Fruit fly (Drosophila melanogaster) whole organism, embryonic: ENCODE results near the gene TotM.

Experiments
- Aef1 ChIP-seq: fragments of 200-800 bp; sonication (Bioruptor generic); IDR thresholded peaks from 3 replicates; pipeline ENCODE4 v1.3.6; 2022; ENCODE audit warnings: missing biosample characterization, missing genetic modification characterization
- Asciz ChIP-seq: fragments of 200-800 bp; sonication (Bioruptor generic); optimal IDR thresholded peaks from 2 replicates; lab custom pipeline; 2017; ENCODE audit warnings: missing biosample characterization, mild to moderate bottlenecking, missing genetic modification characterization, missing genetic modification reagents
- Atf3 ChIP-seq: fragments of 200-800 bp; sonication (Bioruptor generic); optimal IDR thresholded peaks from 3 replicates; lab custom pipeline; 2016; ENCODE audit warnings: missing biosample characterization, missing genetic modification characterization
- Bteb2 ChIP-seq: fragments of 200-800 bp; sonication (Bioruptor generic); optimal IDR thresholded peaks from 2 replicates; lab custom pipeline; 2016; ENCODE audit warnings: missing biosample characterization, missing genetic modification characterization
- CG10274 ChIP-seq: fragments of 200-800 bp; sonication (Bioruptor generic); optimal IDR thresholded peaks from 3 replicates; lab custom pipeline; 2017; ENCODE audit warnings: missing biosample characterization, mild to moderate bottlenecking, missing genetic modification characterization
- CG10321 ChIP-seq: fragments of 200-800 bp; sonication (Bioruptor generic); IDR thresholded peaks from 2 replicates; pipeline ENCODE4 v1.3.6; 2022; ENCODE audit warnings: missing biosample characterization, missing genetic modification characterization
- CG10462 ChIP-seq: fragments of 200-800 bp; sonication (Bioruptor generic); optimal IDR thresholded peaks from 2 replicates; lab custom pipeline; 2016; ENCODE audit warnings: missing biosample characterization, missing genetic modification characterization
- CG10565 ChIP-seq: fragments of 200-800 bp; sonication (Bioruptor generic); optimal IDR thresholded peaks from 3 replicates; lab custom pipeline; 2016; ENCODE audit warnings: missing biosample characterization, mild to moderate bottlenecking, missing genetic modification characterization
- CG11247 ChIP-seq: fragments of 200-800 bp; sonication (Bioruptor generic); IDR thresholded peaks from 2 replicates; pipeline ENCODE4 v1.3.6; 2022; ENCODE audit warnings: missing biosample characterization, missing genetic modification characterization
- CG11504 ChIP-seq: fragments of 200-800 bp; sonication (Bioruptor generic); optimal IDR thresholded peaks from 3 replicates; lab custom pipeline; 2019; ENCODE audit warnings: missing biosample characterization, mild to moderate bottlenecking, missing genetic modification characterization, moderate library complexity
- CG13424 ChIP-seq: fragments of 200-800 bp; sonication (Bioruptor generic); optimal IDR thresholded peaks from 2 replicates; lab custom pipeline; 2019; ENCODE audit warnings: missing biosample characterization, mild to moderate bottlenecking, missing genetic modification characterization, moderate library complexity
- CG14050 ChIP-seq: fragments of 200-800 bp; sonication (Bioruptor generic); IDR thresholded peaks from 3 replicates; pipeline ENCODE4 v1.3.6; 2022; ENCODE audit warnings: missing biosample characterization, missing genetic modification characterization
- CG1832 ChIP-seq: fragments of 200-800 bp; sonication (Bioruptor generic); optimal IDR thresholded peaks from 2 replicates; lab custom pipeline; 2017; ENCODE audit warnings: missing biosample characterization, mild to moderate bottlenecking, missing genetic modification characterization, inconsistent platforms
- CG2202 ChIP-seq: fragments of 200-800 bp; sonication (Bioruptor generic); optimal IDR thresholded peaks from 2 replicates; lab custom pipeline; 2018; ENCODE audit warnings: missing biosample characterization, mild to moderate bottlenecking, missing genetic modification characterization
- CG3281 ChIP-seq: fragments of 200-800 bp; sonication (Bioruptor generic); optimal IDR thresholded peaks from 3 replicates; lab custom pipeline; 2017; ENCODE audit warnings: missing biosample characterization, mild to moderate bottlenecking, missing genetic modification characterization
- CG33557 ChIP-seq: fragments of 200-800 bp; sonication (Bioruptor generic); optimal IDR thresholded peaks from 2 replicates; lab custom pipeline; 2019; ENCODE audit warnings: missing biosample characterization, mild to moderate bottlenecking, missing genetic modification characterization, moderate library complexity
- CG5245 ChIP-seq: fragments of 200-800 bp; sonication (Bioruptor generic); optimal IDR thresholded peaks from 3 replicates; lab custom pipeline; 2016; ENCODE audit warnings: missing biosample characterization, missing genetic modification characterization
- CG6654 ChIP-seq: fragments of 200-800 bp; sonication (Bioruptor generic); optimal IDR thresholded peaks from 2 replicates; lab custom pipeline; 2017; ENCODE audit warnings: missing biosample characterization, mild to moderate bottlenecking, missing genetic modification characterization
- CG6683 ChIP-seq: fragments of 200-800 bp; sonication (Bioruptor generic); optimal IDR thresholded peaks from 2 replicates; lab custom pipeline; 2017; ENCODE audit warnings: missing biosample characterization, mild to moderate bottlenecking, missing genetic modification characterization, missing genetic modification reagents
- CG7357 ChIP-seq: fragments of 200-800 bp; sonication (Bioruptor generic); IDR thresholded peaks from 3 replicates; pipeline ENCODE4 v1.3.6; 2022; ENCODE audit warnings: missing biosample characterization, missing genetic modification characterization
- CTCF ChIP-seq: fragments of 200-800 bp; sonication (Bioruptor generic); optimal IDR thresholded peaks from 2 replicates; lab custom pipeline; 2017; ENCODE audit warnings: missing biosample characterization, mild to moderate bottlenecking, missing genetic modification characterization, moderate library complexity
- Dad ChIP-seq: fragments of 200-800 bp; sonication (Bioruptor generic); optimal IDR thresholded peaks from 3 replicates; lab custom pipeline; 2016; ENCODE audit warnings: missing biosample characterization, missing genetic modification characterization
- Dek ChIP-seq: fragments of 200-800 bp; sonication (Bioruptor generic); optimal IDR thresholded peaks from 3 replicates; lab custom pipeline; 2019; ENCODE audit warnings: missing biosample characterization, mild to moderate bottlenecking, missing genetic modification characterization, moderate library complexity
- Eip74EF ChIP-seq, 2 experiments: fragments of 200-800 bp in 1 of 2; fragments of >200 bp in 1 of 2; sonication (Bioruptor generic) in 1 of 2; optimal IDR thresholded peaks; 2 replicates each; lab custom pipeline; 2017 to 2019; ENCODE audit warnings: missing biosample characterization in 2 of 2, missing genetic modification characterization in 2 of 2, mild to moderate bottlenecking in 1 of 2, moderate library complexity in 1 of 2
- Gug ChIP-seq: fragments of 200-800 bp; sonication (Bioruptor generic); IDR thresholded peaks from 4 replicates; pipeline ENCODE4 v1.3.6; 2022; ENCODE audit warnings: missing biosample characterization, missing genetic modification characterization
- H15 ChIP-seq: fragments of 200-800 bp; sonication (Bioruptor generic); IDR thresholded peaks from 3 replicates; pipeline ENCODE4 v1.3.6; 2022; ENCODE audit warnings: missing biosample characterization, missing genetic modification characterization
- Lim3 ChIP-seq: fragments of 200-800 bp; sonication (Bioruptor generic); IDR thresholded peaks from 2 replicates; pipeline ENCODE4 v1.3.6; 2022; ENCODE audit warnings: missing biosample characterization, missing genetic modification characterization
- MTF-1 ChIP-seq: fragments of 200-800 bp; sonication (Bioruptor generic); optimal IDR thresholded peaks from 2 replicates; lab custom pipeline; 2018; ENCODE audit warnings: missing biosample characterization, mild to moderate bottlenecking, missing genetic modification characterization, borderline replicate concordance
- Mad ChIP-seq: fragments of 200-800 bp; sonication (Bioruptor generic); optimal IDR thresholded peaks from 2 replicates; lab custom pipeline; 2016; ENCODE audit warnings: missing biosample characterization, missing genetic modification characterization
- NFAT ChIP-seq: fragments of 200-800 bp; sonication (Bioruptor generic); IDR thresholded peaks from 2 replicates; pipeline ENCODE4 v1.3.6; 2022; ENCODE audit warnings: missing biosample characterization, missing genetic modification characterization
- NfI ChIP-seq: fragments of 200-800 bp; sonication (Bioruptor generic); optimal IDR thresholded peaks from 3 replicates; lab custom pipeline; 2018; ENCODE audit warnings: missing biosample characterization, mild to moderate bottlenecking, missing genetic modification characterization, moderate library complexity
- Scr ChIP-seq: fragments of 200-800 bp; sonication (Bioruptor generic); IDR thresholded peaks from 2 replicates; pipeline ENCODE4 v1.3.6; 2022; ENCODE audit warnings: missing biosample characterization, missing genetic modification characterization; ENCODE audit not compliant: partially characterized antibody
- bigmax ChIP-seq: fragments of 200-800 bp; sonication (Bioruptor generic); optimal IDR thresholded peaks from 2 replicates; lab custom pipeline; 2018; ENCODE audit warnings: missing biosample characterization, mild to moderate bottlenecking, missing genetic modification characterization
- cas ChIP-seq: fragments of 200-800 bp; sonication (Bioruptor generic); IDR thresholded peaks from 2 replicates; pipeline ENCODE4 v1.3.6; 2022; ENCODE audit warnings: missing biosample characterization, missing genetic modification characterization
- chm ChIP-seq: fragments of 200-800 bp; sonication (Bioruptor generic); IDR thresholded peaks from 2 replicates; pipeline ENCODE4 v1.3.6; 2022; ENCODE audit warnings: missing biosample characterization, missing genetic modification characterization
- crp ChIP-seq, 2 experiments: fragments of 200-800 bp; sonication (Bioruptor generic); optimal IDR thresholded peaks; 2 replicates in 1 of 2; 3 replicates in 1 of 2; lab custom pipeline; 2017; ENCODE audit warnings: missing biosample characterization in 2 of 2, missing genetic modification characterization in 2 of 2, mild to moderate bottlenecking in 1 of 2, moderate library complexity in 1 of 2
- dmrt99B ChIP-seq: fragments of 200-800 bp; sonication (Bioruptor generic); optimal IDR thresholded peaks from 2 replicates; lab custom pipeline; 2018; ENCODE audit warnings: missing biosample characterization, mild to moderate bottlenecking, missing genetic modification characterization, moderate library complexity
- dysf ChIP-seq: fragments of 200-800 bp; sonication (Bioruptor generic); IDR thresholded peaks from 3 replicates; pipeline ENCODE4 v1.3.6; 2022; ENCODE audit warnings: missing biosample characterization, missing genetic modification characterization
- fru ChIP-seq: fragments of >200 bp; optimal IDR thresholded peaks from 2 replicates; lab custom pipeline; 2017
- h ChIP-seq: fragments of >200 bp; optimal IDR thresholded peaks from 2 replicates; lab custom pipeline; 2017
- lmd ChIP-seq: fragments of 200-800 bp; sonication (Bioruptor generic); IDR thresholded peaks from 2 replicates; pipeline ENCODE4 v1.3.6; 2022; ENCODE audit warnings: missing biosample characterization, missing genetic modification characterization
- odd ChIP-seq: fragments of 200-800 bp; sonication (Bioruptor generic); optimal IDR thresholded peaks from 2 replicates; lab custom pipeline; 2017; ENCODE audit warnings: missing biosample characterization, mild to moderate bottlenecking, missing genetic modification characterization
- otp ChIP-seq: fragments of 200-800 bp; sonication (Bioruptor generic); IDR thresholded peaks from 3 replicates; pipeline ENCODE4, ENCODE4 v1.3.6; 2022; ENCODE audit warnings: missing biosample characterization, missing genetic modification characterization
- phol ChIP-seq: fragments of 200-800 bp; sonication (Bioruptor generic); optimal IDR thresholded peaks from 3 replicates; lab custom pipeline; 2018; ENCODE audit warnings: missing biosample characterization, mild to moderate bottlenecking, missing genetic modification characterization, moderate library complexity
- salm ChIP-seq: fragments of 200-800 bp; sonication (Bioruptor generic); optimal IDR thresholded peaks from 2 replicates; lab custom pipeline; 2018; ENCODE audit warnings: missing biosample characterization, mild to moderate bottlenecking, missing genetic modification characterization
- sd ChIP-seq: fragments of 200-800 bp; sonication (Bioruptor generic); optimal IDR thresholded peaks from 3 replicates; lab custom pipeline; 2018; ENCODE audit warnings: missing biosample characterization, mild to moderate bottlenecking, missing genetic modification characterization, moderate library complexity
- tin ChIP-seq: fragments of 200-800 bp; sonication (Bioruptor generic); optimal IDR thresholded peaks from 3 replicates; lab custom pipeline; 2016; ENCODE audit warnings: missing biosample characterization, missing genetic modification characterization
- tup ChIP-seq: fragments of 200-800 bp; sonication (Bioruptor generic); optimal IDR thresholded peaks from 2 replicates; lab custom pipeline; 2016; ENCODE audit warnings: missing biosample characterization, mild to moderate bottlenecking, missing genetic modification characterization, moderate library complexity
- zen ChIP-seq: fragments of 200-800 bp; sonication (Bioruptor generic); optimal IDR thresholded peaks from 3 replicates; lab custom pipeline; 2018; ENCODE audit warnings: missing biosample characterization, mild to moderate bottlenecking, missing genetic modification characterization, moderate library complexity
- zen2 ChIP-seq: fragments of 200-800 bp; sonication (Bioruptor generic); IDR thresholded peaks from 3 replicates; pipeline ENCODE4 v1.3.6; 2022; ENCODE audit warnings: missing biosample characterization, missing genetic modification characterization; ENCODE audit not compliant: partially characterized antibody

TotM gene

DNA sequence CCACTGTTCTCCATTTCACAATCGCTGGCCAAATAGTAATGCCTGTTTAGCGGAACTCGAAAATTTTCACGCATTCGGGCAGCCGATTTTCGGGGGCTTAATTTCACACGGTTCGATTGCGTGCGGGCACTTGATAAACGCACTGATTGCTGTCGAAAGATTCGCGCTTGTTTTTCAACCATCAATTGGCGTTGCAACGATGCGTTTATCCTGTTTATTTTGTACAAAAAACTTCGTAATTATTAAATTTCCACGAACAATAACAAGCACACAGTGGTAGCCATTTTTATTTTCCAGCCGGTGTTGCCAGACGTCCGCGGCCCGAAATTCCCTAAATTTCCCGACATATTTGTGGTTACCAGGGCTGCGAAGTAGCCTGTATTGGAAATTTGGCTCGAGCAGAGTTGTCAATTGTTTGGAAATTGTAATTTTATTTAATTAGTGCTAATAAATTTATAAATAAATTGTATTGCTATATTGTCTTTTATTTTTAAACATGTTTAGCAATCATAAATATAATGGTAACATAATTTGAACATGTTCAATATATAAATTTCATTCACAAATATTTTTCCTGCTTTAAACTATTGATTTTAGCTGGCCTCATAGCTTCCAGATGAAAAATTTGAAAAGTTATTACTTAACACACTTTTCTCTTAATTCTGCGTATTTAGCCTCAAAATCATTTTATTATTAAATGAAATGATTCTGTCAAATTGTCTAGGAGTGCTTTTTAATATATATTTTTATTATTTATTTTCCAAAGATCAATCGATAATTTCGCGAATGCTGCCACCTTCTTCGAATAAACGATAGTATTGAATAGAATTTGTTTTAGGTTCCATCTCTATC is 3.0 kb upstream of the TotM start, which contains the start of the genes Ncoa6 and cype (continued):
- TF ChIP-seq sd (tag; lab: Kevin White, UChicago) (peak; percentile 93), bigmax (no peak), chm (GFP tag; lab: Robert Waterston, UW) (no peak), phol (tag; lab: Kevin White, UChicago) (peak; percentile 100), CG5245 (GFP tag; lab: Kevin White, UChicago) (no peak), CG1832 (no peak), NFAT (GFP tag; lab: Robert Waterston, UW) (peak; percentile 47; the same call in 1 of the 2 replicates), CG33557 (GFP tag; lab: Kevin White, UChicago) (peak; percentile 53), CTCF (no peak), MTF-1 (peak; percentile 4), Lim3 (no peak), lmd (peak; percentile 17; the same call in 1 of the 2 replicates), Dad (GFP tag; lab: Kevin White, UChicago) (no peak), CG3281 (GFP tag; lab: Kevin White, UChicago) (no peak), zen2 (peak; percentile 86), CG6654 (GFP tag; lab: Kevin White, UChicago) (no peak), CG11504 (peak; percentile 69), CG10565 (no peak), CG6683 (GFP tag; lab: Kevin White, UChicago) (no peak), CG11247 (peak; percentile 22; the same call in 1 of the 2 replicates), h (lab: Kevin White, UChicago) (no peak), dysf (GFP tag; lab: Robert Waterston, UW) (no peak), odd (no peak), Atf3 (GFP tag; lab: Kevin White, UChicago) (peak; percentile 9), Dek (tag; lab: Kevin White, UChicago) (peak; percentile 29), dmrt99B (tag; lab: Kevin White, UChicago) (peak; percentile 47), cas (no peak), otp (GFP tag; lab: Robert Waterston, UW) (0 out of 3 replicates have a peak, but pooled peaks have one; percentile 40), Bteb2 (GFP tag; lab: Kevin White, UChicago) (no peak), CG10321 (GFP tag; lab: Robert Waterston, UW) (no peak), zen (tag; lab: Kevin White, UChicago) (peak; percentile 73), fru (no peak), CG13424 (tag; lab: Kevin White, UChicago) (peak; percentile 77), H15 (GFP tag; lab: Robert Waterston, UW) (0 out of 3 replicates have a peak, but pooled peaks have one; percentile 40), Mad (no peak), CG2202 (tag; lab: Kevin White, UChicago) (no peak), NfI (peak; percentile 37), Gug (GFP tag; lab: Robert Waterston, UW) (no peak; the same call in 3 of the 4 replicates), Aef1 (GFP tag; lab: Robert Waterston, UW) (peak; percentile 40; the same call in 2 of the 3 replicates), salm (tag; lab: Kevin White, UChicago) (no peak), Scr (GFP tag; lab: Robert Waterston, UW) (peak; percentile 85), CG10274 (no peak), CG10462 (GFP tag; lab: Kevin White, UChicago) (peak; percentile 13), Eip74EF (GFP tag; optimal IDR thresholded peaks at IDR 0.05; lab: Kevin White, UChicago) (no peak), CG14050 (GFP tag; lab: Robert Waterston, UW) (no peak), tin (GFP tag; lab: Kevin White, UChicago) (peak; percentile 25), CG7357 (no peak), crp (GFP tag; optimal IDR thresholded peaks at IDR 0.05; lab: Kevin White, UChicago) (no peak), tup (GFP tag; lab: Kevin White, UChicago) (no peak), Asciz (no peak)
